Fruit fly (Drosophila melanogaster) whole organism, adult: ENCODE data around the gene Wwox.

ENCODE experiments used
- CG12768 ChIP-seq: fragments of 200-800 bp; sonication (Bioruptor generic); optimal IDR thresholded peaks from 2 replicates; lab custom pipeline; 2017; ENCODE audit warnings: missing biosample characterization, missing genetic modification characterization, mild to moderate bottlenecking, moderate library complexity, missing genetic modification reagents
- CG33017 ChIP-seq: fragments of 200-800 bp; sonication (Bioruptor generic); optimal IDR thresholded peaks from 2 replicates; lab custom pipeline; 2018; ENCODE audit warnings: missing biosample characterization, mild to moderate bottlenecking, missing genetic modification characterization, moderate library complexity
- CG7045 ChIP-seq: fragments of 200-800 bp; sonication (Bioruptor generic); optimal IDR thresholded peaks from 2 replicates; lab custom pipeline; 2017; ENCODE audit warnings: missing biosample characterization, mild to moderate bottlenecking, missing genetic modification characterization
- Crg-1 ChIP-seq: fragments of 200-800 bp; sonication (Bioruptor generic); optimal IDR thresholded peaks from 2 replicates; lab custom pipeline; 2016; ENCODE audit warnings: missing biosample characterization, missing genetic modification characterization
- Hr96 ChIP-seq: fragments of 200-800 bp; sonication (Bioruptor generic); optimal IDR thresholded peaks from 2 replicates; lab custom pipeline; 2016; ENCODE audit warnings: missing biosample characterization, missing genetic modification characterization
- Mnt ChIP-seq: fragments of 200-800 bp; sonication (Bioruptor generic); optimal IDR thresholded peaks from 2 replicates; lab custom pipeline; 2016; ENCODE audit warnings: missing biosample characterization, mild to moderate bottlenecking, missing genetic modification characterization
- cnc ChIP-seq, 2 experiments: fragments of >200 bp; optimal IDR thresholded peaks; 2 replicates each; lab custom pipeline; 2017
- kay ChIP-seq: fragments of 200-800 bp; sonication (Bioruptor generic); peaks from one replicate; lab custom pipeline; 2016; ENCODE audit warnings: missing biosample characterization, missing genetic modification characterization, borderline replicate concordance

DNA sequence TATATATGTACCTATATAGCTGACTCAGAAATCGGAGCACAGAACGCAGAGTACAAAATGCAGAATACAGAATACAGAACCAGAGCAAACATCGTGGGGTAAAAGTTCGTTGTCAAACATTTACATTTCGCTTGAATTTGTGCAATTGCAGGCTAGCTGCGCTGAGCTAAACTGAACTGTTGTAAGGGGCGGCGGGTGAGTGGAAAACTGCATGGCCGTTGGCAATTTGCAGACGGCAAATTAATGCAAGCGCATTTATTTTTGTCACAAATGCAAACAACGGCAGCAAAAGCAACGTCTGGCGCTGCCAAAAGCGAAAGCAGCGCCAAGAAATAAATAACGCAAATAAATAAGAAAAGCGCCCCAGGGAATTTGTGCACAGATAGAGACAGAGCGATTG, 52.2 kb downstream of the Wwox start:
- peak; percentile 36 for TF ChIP-seq Hr96 (GFP tag; lab: Kevin White, UChicago)
- no peak for TF ChIP-seq Crg-1
- TF ChIP-seq kay, result no peak
- no peak for TF ChIP-seq CG7045 (GFP tag; lab: Kevin White, UChicago)
- peak; percentile 84 for TF ChIP-seq CG12768 (GFP tag; lab: Kevin White, UChicago)
- peak; percentile 50 for TF ChIP-seq CG33017 (tag; lab: Kevin White, UChicago)
- TF ChIP-seq Mnt (GFP tag; lab: Kevin White, UChicago), result no peak
- no peak for TF ChIP-seq cnc (optimal IDR thresholded peaks at IDR 0.05; lab: Kevin White, UChicago)
